Worm (Caenorhabditis elegans): Measurements from ENCODE around the gene F35F10.1.

Gene F35F10.1

DNA sequence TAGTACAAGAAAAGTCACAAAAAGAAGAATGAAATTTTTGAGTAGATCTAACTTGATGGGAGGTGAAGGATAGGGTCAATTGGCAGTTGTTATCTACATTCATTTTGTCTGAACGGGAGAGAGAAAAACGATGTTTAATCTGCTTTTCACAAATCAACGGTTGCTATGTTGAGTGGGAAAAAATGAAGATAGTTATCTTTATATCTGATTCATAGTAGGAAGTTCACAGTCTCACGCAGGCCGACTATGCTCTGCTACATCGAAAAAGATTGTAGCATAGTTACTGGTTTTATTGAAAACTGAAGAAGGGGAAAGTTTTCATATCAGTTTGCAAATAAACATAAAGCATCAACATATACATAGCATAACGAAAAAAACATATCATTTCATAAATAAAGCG, 39.4 kb downstream of the F35F10.1 start:
- TF ChIP-seq B0310.2 (tag; optimal IDR thresholded peaks at IDR 0.05) (no peak), scrt-1 (GFP tag; IDR thresholded peaks at IDR 0.05) (no peak), F13C5.2 (tag; optimal IDR thresholded peaks at IDR 0.05) (no peak), hmg-4 (GFP tag; optimal IDR thresholded peaks at IDR 0.05) (no peak)

DNA sequence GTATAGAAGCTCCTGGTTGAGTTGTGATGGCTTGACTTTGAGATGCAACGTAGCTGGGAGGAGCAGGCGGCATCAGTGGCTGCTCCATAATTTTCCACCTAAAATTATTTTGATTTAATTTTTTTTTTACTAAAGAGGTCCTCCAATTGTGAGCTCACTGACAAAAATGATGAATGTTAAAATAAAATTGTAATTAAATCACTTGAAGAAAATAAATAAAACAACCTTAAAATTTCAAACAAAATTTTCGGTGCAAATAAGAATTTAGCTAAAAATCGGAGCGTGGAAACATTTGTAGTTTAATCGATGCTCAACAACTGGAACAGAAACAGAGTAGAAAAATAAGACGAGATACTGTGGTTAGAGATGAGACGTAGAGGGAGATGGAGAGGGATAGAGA, 41.0 kb downstream of the F35F10.1 start, which contains the start of gene scrm-3:
TSS of gene scrm-3 (minus strand) at position 101 of the 400 bp plus-strand sequence.
- TF ChIP-seq ceh-36 (tag; optimal IDR thresholded peaks at IDR 0.05) = no peak
- TF ChIP-seq hmbx-1 (tag; optimal IDR thresholded peaks at IDR 0.05) = no peak
- no peak for TF ChIP-seq ama-1 (optimal IDR thresholded peaks at IDR 0.05)
- no peak for TF ChIP-seq flt-1 (GFP tag; IDR thresholded peaks at IDR 0.05)
- TF ChIP-seq tbx-11 (GFP tag; IDR thresholded peaks at IDR 0.05) = no peak

DNA sequence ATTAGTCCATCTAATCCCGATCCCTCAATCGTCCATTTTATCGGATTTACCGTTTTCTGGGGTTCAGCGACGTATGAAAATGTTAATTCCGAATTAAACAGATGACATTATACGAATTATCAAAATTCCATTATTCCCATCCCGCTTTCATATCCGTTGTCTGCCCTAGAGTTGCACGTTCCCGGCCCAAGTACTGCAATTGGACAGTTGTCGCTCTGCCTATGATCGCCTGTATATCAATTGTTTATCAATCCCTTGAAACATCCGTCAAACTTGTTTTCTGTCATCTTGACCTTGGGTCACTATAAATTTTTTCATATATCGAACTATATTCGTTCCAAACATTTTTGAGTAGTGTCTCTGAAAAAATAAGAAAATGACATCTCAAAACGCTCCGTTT, 42.2 kb downstream of the F35F10.1 start, which contains the start of gene C04E12.5:
TSS of gene C04E12.5 (plus strand) at position 301 of the 400 bp plus-strand sequence.
- TF ChIP-seq scrt-1 (GFP tag; IDR thresholded peaks at IDR 0.05) = no peak
- no peak for TF ChIP-seq ceh-36 (tag; optimal IDR thresholded peaks at IDR 0.05)
- no peak for TF ChIP-seq ceh-13 (GFP tag; optimal IDR thresholded peaks at IDR 0.05)
- TF ChIP-seq aly-1 (tag; optimal IDR thresholded peaks at IDR 0.05) = no peak
- no peak for TF ChIP-seq flt-1 (GFP tag; IDR thresholded peaks at IDR 0.05)
- no peak for TF ChIP-seq tbx-11 (GFP tag; IDR thresholded peaks at IDR 0.05)
- TF ChIP-seq ama-1 (optimal IDR thresholded peaks at IDR 0.05) = no peak
- TF ChIP-seq tbx-37 (GFP tag; conservative IDR thresholded peaks at IDR 0.05) = no peak
- TF ChIP-seq B0310.2 (tag; optimal IDR thresholded peaks at IDR 0.05) = no peak
- no peak for TF ChIP-seq pes-1 (GFP tag; IDR thresholded peaks at IDR 0.05)
- TF ChIP-seq sea-1 (GFP tag; conservative IDR thresholded peaks at IDR 0.05) = no peak
- TF ChIP-seq hmg-4 (GFP tag; optimal IDR thresholded peaks at IDR 0.05) = no peak
- TF ChIP-seq F13C5.2 (tag; optimal IDR thresholded peaks at IDR 0.05) = no peak
- TF ChIP-seq tra-4 (tag; optimal IDR thresholded peaks at IDR 0.05) = no peak
- TF ChIP-seq ets-7 (tag; optimal IDR thresholded peaks at IDR 0.05) = no peak
- TF ChIP-seq hnd-1 (tag; optimal IDR thresholded peaks at IDR 0.05) = no peak
- TF ChIP-seq hmbx-1 (tag; optimal IDR thresholded peaks at IDR 0.05) = no peak

DNA sequence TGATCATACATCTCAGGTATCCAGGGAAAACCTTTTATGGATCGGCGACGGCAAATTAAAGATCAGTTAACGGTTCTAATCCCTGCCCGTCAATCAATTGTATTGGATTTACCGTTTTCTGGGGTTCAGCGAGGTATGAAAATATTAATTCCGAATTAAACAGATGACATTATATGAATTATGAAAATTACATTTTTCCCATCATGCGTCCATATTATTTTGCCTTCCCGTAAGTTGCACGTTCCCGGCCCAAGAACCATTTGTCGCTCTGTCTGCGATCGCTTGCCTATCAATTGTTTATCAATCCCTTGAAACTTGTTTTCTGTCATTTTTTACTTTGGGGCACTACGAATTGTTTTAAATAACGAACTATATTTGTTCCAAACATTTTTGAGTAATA, 45.5 kb downstream of the F35F10.1 start:
- TF ChIP-seq sea-1 (GFP tag; conservative IDR thresholded peaks at IDR 0.05) (no peak), B0310.2 (tag; optimal IDR thresholded peaks at IDR 0.05) (no peak), flt-1 (GFP tag; IDR thresholded peaks at IDR 0.05) (no peak), scrt-1 (GFP tag; IDR thresholded peaks at IDR 0.05) (no peak), F13C5.2 (tag; optimal IDR thresholded peaks at IDR 0.05) (no peak), tra-4 (tag; optimal IDR thresholded peaks at IDR 0.05) (no peak), hmbx-1 (tag; optimal IDR thresholded peaks at IDR 0.05) (no peak)

DNA sequence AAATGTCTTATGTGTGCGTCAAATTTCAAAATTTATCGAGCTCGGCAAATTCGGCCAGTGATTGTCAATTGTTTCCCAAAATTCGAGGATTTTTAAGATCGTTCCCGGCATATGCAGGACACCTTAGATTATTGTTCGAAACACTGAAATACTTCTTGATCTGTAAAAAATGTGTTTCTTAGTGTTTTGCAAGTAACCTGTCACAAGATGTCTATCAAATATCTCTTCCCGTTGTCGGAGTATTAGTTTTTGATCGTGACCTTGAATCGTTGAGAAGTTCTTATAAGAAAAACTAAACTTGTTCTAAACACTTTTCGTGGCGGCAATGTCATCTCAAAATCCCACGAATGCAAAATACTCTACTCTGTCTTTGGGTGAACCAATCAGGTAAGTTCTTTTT, 46.4 kb downstream of the F35F10.1 start, which contains the start of gene C04E12.4:
TSS of gene C04E12.4 (plus strand) at position 301 of the 400 bp plus-strand sequence.
- TF ChIP-seq tbx-11 (GFP tag; IDR thresholded peaks at IDR 0.05) = no peak
- TF ChIP-seq B0310.2 (tag; optimal IDR thresholded peaks at IDR 0.05) = no peak
- TF ChIP-seq hnd-1 (tag; optimal IDR thresholded peaks at IDR 0.05) = no peak
- TF ChIP-seq tbx-37 (GFP tag; conservative IDR thresholded peaks at IDR 0.05) = no peak
- no peak for TF ChIP-seq ceh-36 (tag; optimal IDR thresholded peaks at IDR 0.05)
- TF ChIP-seq flt-1 (GFP tag; IDR thresholded peaks at IDR 0.05) = no peak
- TF ChIP-seq sea-1 (GFP tag; conservative IDR thresholded peaks at IDR 0.05) = no peak
- TF ChIP-seq F13C5.2 (tag; optimal IDR thresholded peaks at IDR 0.05) = no peak
- no peak for TF ChIP-seq hmbx-1 (tag; optimal IDR thresholded peaks at IDR 0.05)
- no peak for TF ChIP-seq pes-1 (GFP tag; IDR thresholded peaks at IDR 0.05)
- TF ChIP-seq ceh-13 (GFP tag; optimal IDR thresholded peaks at IDR 0.05) = no peak
- TF ChIP-seq ama-1 (optimal IDR thresholded peaks at IDR 0.05) = no peak
- TF ChIP-seq scrt-1 (GFP tag; IDR thresholded peaks at IDR 0.05) = no peak

Measured in whole organism, early embryonic.